Fruit fly (Drosophila melanogaster) whole organism, embryonic: ENCODE measurements around the gene JMJD5.
A peak's percentile ranks its signal among the peaks of the same experiment; 100 is the strongest.

ENCODE experiments used
- Abd-B ChIP-seq: fragments of 200-800 bp; sonication (Bioruptor generic); optimal IDR thresholded peaks from 2 replicates; lab custom pipeline; 2018; ENCODE audit warnings: missing biosample characterization, mild to moderate bottlenecking, missing genetic modification characterization, moderate library complexity
- Atf-2 ChIP-seq: fragments of 200-800 bp; sonication (Bioruptor generic); optimal IDR thresholded peaks from 2 replicates; lab custom pipeline; 2016; ENCODE audit warnings: missing biosample characterization, missing genetic modification characterization
- B-H1 ChIP-seq: fragments of 200-800 bp; sonication (Bioruptor generic); IDR thresholded peaks from 3 replicates; pipeline ENCODE4 v1.3.6; 2022; ENCODE audit warnings: missing biosample characterization, missing genetic modification characterization
- BEAF-32 ChIP-seq: fragments of 200-800 bp; sonication (Bioruptor generic); optimal IDR thresholded peaks from 3 replicates; lab custom pipeline; 2017; ENCODE audit warnings: missing biosample characterization, missing genetic modification characterization, mild to moderate bottlenecking, moderate library complexity, missing genetic modification reagents
- Bteb2 ChIP-seq: fragments of 200-800 bp; sonication (Bioruptor generic); optimal IDR thresholded peaks from 2 replicates; lab custom pipeline; 2016; ENCODE audit warnings: missing biosample characterization, missing genetic modification characterization
- CG11504 ChIP-seq: fragments of 200-800 bp; sonication (Bioruptor generic); optimal IDR thresholded peaks from 3 replicates; lab custom pipeline; 2019; ENCODE audit warnings: missing biosample characterization, mild to moderate bottlenecking, missing genetic modification characterization, moderate library complexity
- CG11723 ChIP-seq: fragments of 200-800 bp; sonication (Bioruptor generic); optimal IDR thresholded peaks from 2 replicates; lab custom pipeline; 2017; ENCODE audit warnings: missing biosample characterization, mild to moderate bottlenecking, missing genetic modification characterization
- CG12219 ChIP-seq: fragments of 200-800 bp; sonication (Bioruptor generic); optimal IDR thresholded peaks from 3 replicates; lab custom pipeline; 2018; ENCODE audit warnings: missing biosample characterization, mild to moderate bottlenecking, missing genetic modification characterization
- CG1233 ChIP-seq: fragments of 200-800 bp; sonication (Bioruptor generic); optimal IDR thresholded peaks from 4 replicates; lab custom pipeline; 2018; ENCODE audit warnings: missing biosample characterization, mild to moderate bottlenecking, missing genetic modification characterization
- CG12659 ChIP-seq: fragments of 200-800 bp; sonication (Bioruptor generic); optimal IDR thresholded peaks from 3 replicates; lab custom pipeline; 2017; ENCODE audit warnings: mild to moderate bottlenecking, missing biosample characterization, missing genetic modification reagents, missing genetic modification characterization
- CG13894 ChIP-seq: fragments of 200-800 bp; sonication (Bioruptor generic); optimal IDR thresholded peaks from 3 replicates; lab custom pipeline; 2018; ENCODE audit warnings: missing biosample characterization, mild to moderate bottlenecking, missing genetic modification characterization, moderate library complexity
- CG14050 ChIP-seq: fragments of 200-800 bp; sonication (Bioruptor generic); IDR thresholded peaks from 3 replicates; pipeline ENCODE4 v1.3.6; 2022; ENCODE audit warnings: missing biosample characterization, missing genetic modification characterization
- CG16779 ChIP-seq: fragments of 200-800 bp; sonication (Bioruptor generic); IDR thresholded peaks from 2 replicates; pipeline ENCODE4 v1.3.6; 2022; ENCODE audit warnings: missing biosample characterization, missing genetic modification characterization
- CG16813 ChIP-seq: fragments of 200-800 bp; sonication (Bioruptor generic); IDR thresholded peaks from 3 replicates; pipeline ENCODE4 v1.3.6; 2022; ENCODE audit warnings: missing biosample characterization, missing genetic modification characterization; ENCODE audit not compliant: partially characterized antibody
- CG17186 ChIP-seq: fragments of 200-800 bp; sonication (Bioruptor generic); optimal IDR thresholded peaks from 3 replicates; lab custom pipeline; 2017; ENCODE audit warnings: missing biosample characterization, missing genetic modification reagents, missing genetic modification characterization
- CG31441 ChIP-seq: fragments of 200-800 bp; sonication (Bioruptor generic); IDR thresholded peaks from 2 replicates; pipeline ENCODE4 v1.3.6; 2022; ENCODE audit warnings: missing biosample characterization, missing genetic modification characterization
- CG3847 ChIP-seq: fragments of 200-800 bp; sonication (Bioruptor generic); IDR thresholded peaks from 2 replicates; pipeline ENCODE4 v1.3.6; 2022; ENCODE audit warnings: missing biosample characterization, missing genetic modification characterization
- CG6254 ChIP-seq: fragments of 200-800 bp; sonication (Bioruptor generic); optimal IDR thresholded peaks from 3 replicates; lab custom pipeline; 2017; ENCODE audit warnings: mild to moderate bottlenecking, missing biosample characterization, missing genetic modification reagents, missing genetic modification characterization
- CG6791 ChIP-seq: fragments of 200-800 bp; sonication (Bioruptor generic); IDR thresholded peaks from 3 replicates; pipeline ENCODE4 v1.3.6; 2022; ENCODE audit warnings: missing biosample characterization, missing genetic modification characterization; ENCODE audit not compliant: partially characterized antibody
- CG6813 ChIP-seq: fragments of 200-800 bp; sonication (Bioruptor generic); optimal IDR thresholded peaks from 2 replicates; lab custom pipeline; 2017; ENCODE audit warnings: missing biosample characterization, missing genetic modification characterization, mild to moderate bottlenecking, moderate library complexity, missing genetic modification reagents
- CG7372 ChIP-seq: fragments of 200-800 bp; sonication (Bioruptor generic); IDR thresholded peaks from 2 replicates; pipeline ENCODE4 v1.3.6; 2022; ENCODE audit warnings: missing biosample characterization, missing genetic modification characterization
- CG8281 ChIP-seq: fragments of 200-800 bp; sonication (Bioruptor generic); optimal IDR thresholded peaks from 2 replicates; lab custom pipeline; 2018; ENCODE audit warnings: missing biosample characterization, mild to moderate bottlenecking, missing genetic modification characterization, moderate library complexity
- CG8290 ChIP-seq, 3 experiments: fragments of 200-800 bp; sonication (Bioruptor generic); optimal IDR thresholded peaks; 2 replicates each; lab custom pipeline; 2016 to 2019; ENCODE audit warnings: missing biosample characterization in 3 of 3, missing genetic modification characterization in 3 of 3, mild to moderate bottlenecking in 2 of 3, moderate library complexity in 1 of 3
- ERR ChIP-seq: fragments of 200-800 bp; sonication (Bioruptor generic); optimal IDR thresholded peaks from 2 replicates; lab custom pipeline; 2016; ENCODE audit warnings: missing biosample characterization, missing genetic modification characterization
- Elba2 ChIP-seq: fragments of 200-800 bp; sonication (Bioruptor generic); optimal IDR thresholded peaks from 3 replicates; lab custom pipeline; 2016; ENCODE audit warnings: missing biosample characterization, missing genetic modification characterization
- Gsc ChIP-seq: fragments of 200-800 bp; sonication (Bioruptor generic); IDR thresholded peaks from 2 replicates; pipeline ENCODE4 v1.3.6; 2022; ENCODE audit warnings: missing biosample characterization, missing genetic modification characterization
- Kr ChIP-seq: fragments of 200-800 bp; sonication (Bioruptor generic); optimal IDR thresholded peaks from 2 replicates; lab custom pipeline; 2017; ENCODE audit warnings: missing biosample characterization, mild to moderate bottlenecking, missing genetic modification characterization
- Meics ChIP-seq: fragments of 200-800 bp; sonication (Bioruptor generic); optimal IDR thresholded peaks from 2 replicates; lab custom pipeline; 2017; ENCODE audit warnings: missing biosample characterization, mild to moderate bottlenecking, missing genetic modification characterization
- Mrtf ChIP-seq: fragments of 200-800 bp; sonication (Bioruptor generic); IDR thresholded peaks from 3 replicates; pipeline ENCODE4 v1.3.6; 2022; ENCODE audit warnings: missing biosample characterization, missing genetic modification characterization
- Ptx1 ChIP-seq: fragments of 200-800 bp; sonication (Bioruptor generic); IDR thresholded peaks from 2 replicates; pipeline ENCODE4 v1.3.6; 2022; ENCODE audit warnings: missing biosample characterization, missing genetic modification characterization
- Sox100B ChIP-seq: fragments of 200-800 bp; sonication (Bioruptor generic); optimal IDR thresholded peaks from 3 replicates; lab custom pipeline; 2018; ENCODE audit warnings: missing biosample characterization, mild to moderate bottlenecking, missing genetic modification characterization
- Spps ChIP-seq: fragments of 200-800 bp; sonication (Bioruptor generic); optimal IDR thresholded peaks from 2 replicates; lab custom pipeline; 2018; ENCODE audit warnings: missing biosample characterization, mild to moderate bottlenecking, missing genetic modification characterization
- Sry-β ChIP-seq: fragments of 200-800 bp; sonication (Bioruptor generic); optimal IDR thresholded peaks from 2 replicates; lab custom pipeline; 2018; ENCODE audit warnings: missing biosample characterization, mild to moderate bottlenecking, missing genetic modification characterization, moderate library complexity
- Usf ChIP-seq: fragments of 200-800 bp; sonication (Bioruptor generic); optimal IDR thresholded peaks from 2 replicates; lab custom pipeline; 2017; ENCODE audit warnings: missing genotype, missing biosample characterization, missing genetic modification characterization
- abd-A ChIP-seq: fragments of 200-800 bp; sonication (Bioruptor generic); optimal IDR thresholded peaks from 3 replicates; lab custom pipeline; 2019; ENCODE audit warnings: missing biosample characterization, mild to moderate bottlenecking, missing genetic modification characterization, moderate library complexity
- bsh ChIP-seq, 2 experiments: fragments of 200-800 bp; sonication (Bioruptor generic); optimal IDR thresholded peaks; 2 replicates each; lab custom pipeline; 2017 to 2018; ENCODE audit warnings: mild to moderate bottlenecking in 2 of 2, missing biosample characterization in 2 of 2, missing genetic modification characterization in 2 of 2, moderate library complexity in 1 of 2
- caup ChIP-seq: fragments of 200-800 bp; sonication (Bioruptor generic); optimal IDR thresholded peaks from 3 replicates; lab custom pipeline; 2017; ENCODE audit warnings: missing biosample characterization, mild to moderate bottlenecking, missing genetic modification characterization, moderate library complexity; ENCODE audit not compliant: severe bottlenecking
- croc ChIP-seq: fragments of 200-800 bp; sonication (Bioruptor generic); conservative IDR thresholded peaks from 3 replicates; pipeline ENCODE4 v1.3.6; 2022; ENCODE audit warnings: missing biosample characterization, missing genetic modification characterization
- crol ChIP-seq: fragments of 200-800 bp; sonication (Bioruptor generic); IDR thresholded peaks from 2 replicates; pipeline ENCODE4 v1.3.6; 2022; ENCODE audit warnings: missing biosample characterization, missing genetic modification characterization
- exex ChIP-seq: fragments of 200-800 bp; sonication (Bioruptor generic); optimal IDR thresholded peaks from 4 replicates; lab custom pipeline; 2018; ENCODE audit warnings: missing biosample characterization, mild to moderate bottlenecking, missing genetic modification characterization, moderate library complexity
- fd3F ChIP-seq: fragments of 200-800 bp; sonication (Bioruptor generic); optimal IDR thresholded peaks from 2 replicates; lab custom pipeline; 2018; ENCODE audit warnings: missing biosample characterization, mild to moderate bottlenecking, missing genetic modification characterization, moderate library complexity
- fru ChIP-seq: fragments of >200 bp; optimal IDR thresholded peaks from 2 replicates; lab custom pipeline; 2017
- hbn ChIP-seq: fragments of 200-800 bp; sonication (Bioruptor generic); IDR thresholded peaks from 2 replicates; pipeline ENCODE4 v1.3.6; 2022; ENCODE audit warnings: missing biosample characterization, missing genetic modification characterization; ENCODE audit not compliant: partially characterized antibody
- kni ChIP-seq: fragments of 200-800 bp; sonication (Bioruptor generic); optimal IDR thresholded peaks from 3 replicates; lab custom pipeline; 2017; ENCODE audit warnings: mild to moderate bottlenecking, missing biosample characterization, missing genetic modification reagents, missing genetic modification characterization
- lmd ChIP-seq: fragments of 200-800 bp; sonication (Bioruptor generic); IDR thresholded peaks from 2 replicates; pipeline ENCODE4 v1.3.6; 2022; ENCODE audit warnings: missing biosample characterization, missing genetic modification characterization
- phol ChIP-seq: fragments of 200-800 bp; sonication (Bioruptor generic); optimal IDR thresholded peaks from 3 replicates; lab custom pipeline; 2018; ENCODE audit warnings: missing biosample characterization, mild to moderate bottlenecking, missing genetic modification characterization, moderate library complexity
- row ChIP-seq: fragments of 200-800 bp; sonication (Bioruptor generic); IDR thresholded peaks from 3 replicates; pipeline ENCODE4 v1.3.6; 2022; ENCODE audit warnings: missing biosample characterization, missing genetic modification characterization
- sima ChIP-seq: fragments of 200-800 bp; sonication (Bioruptor generic); optimal IDR thresholded peaks from 2 replicates; lab custom pipeline; 2016; ENCODE audit warnings: missing biosample characterization, missing genetic modification characterization
- sr ChIP-seq: fragments of 200-800 bp; sonication (Bioruptor generic); IDR thresholded peaks from 3 replicates; pipeline ENCODE4 v1.3.6; 2022; ENCODE audit warnings: missing biosample characterization, missing genetic modification characterization
- zf30C ChIP-seq: fragments of 200-800 bp; sonication (Bioruptor generic); optimal IDR thresholded peaks from 3 replicates; lab custom pipeline; 2018; ENCODE audit warnings: missing biosample characterization, mild to moderate bottlenecking, missing genetic modification characterization

JMJD5 gene

DNA sequence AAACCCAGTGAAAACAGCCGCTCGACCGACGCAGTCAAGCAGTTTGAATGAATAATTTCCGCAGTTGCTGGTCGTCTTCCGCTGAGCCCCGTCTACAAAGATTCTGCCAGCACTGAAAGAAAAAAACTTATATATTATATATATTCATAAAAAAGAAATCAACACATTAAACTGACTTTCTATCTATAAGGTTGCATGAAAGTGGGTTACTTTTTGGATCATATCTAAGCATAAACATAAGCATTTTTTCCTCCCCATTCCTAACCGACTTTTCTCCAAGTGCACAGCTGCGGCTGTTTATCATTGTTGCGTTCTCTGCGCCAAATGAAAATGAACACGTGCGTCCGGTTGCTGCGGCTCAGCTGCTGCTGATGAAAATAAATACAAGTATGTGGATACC lies 20.8 kb downstream of the JMJD5 start (continued):
- TF ChIP-seq sima (GFP tag; lab: Kevin White, UChicago) (no peak), lmd (peak; percentile 80), Mrtf (GFP tag; lab: Robert Waterston, UW) (peak; percentile 76; the same call in 2 of the 3 replicates), hbn (GFP tag; lab: Robert Waterston, UW) (no peak), fru (lab: Kevin White, UChicago) (no peak), kni (GFP tag; lab: Kevin White, UChicago) (no peak), CG13894 (no peak), CG6813 (GFP tag; lab: Kevin White, UChicago) (peak; percentile 66), Meics (GFP tag; lab: Kevin White, UChicago) (peak; percentile 73), Kr (GFP tag; lab: Kevin White, UChicago) (no peak), sr (GFP tag; lab: Robert Waterston, UW) (no peak), row (GFP tag; lab: Robert Waterston, UW) (peak; percentile 78), Ptx1 (GFP tag; lab: Robert Waterston, UW) (peak; percentile 79), Spps (tag; lab: Kevin White, UChicago) (peak; percentile 30), crol (GFP tag; lab: Robert Waterston, UW) (no peak), abd-A (no peak), CG3847 (GFP tag; lab: Robert Waterston, UW) (peak; percentile 67; the same call in 1 of the 2 replicates), caup (peak; percentile 13), zf30C (GFP tag; lab: Kevin White, UChicago) (peak; percentile 28), CG12219 (GFP tag; lab: Kevin White, UChicago) (peak; percentile 61), CG8281 (tag; lab: Kevin White, UChicago) (no peak), CG16779 (GFP tag; lab: Robert Waterston, UW) (no peak), Usf (GFP tag; lab: Kevin White, UChicago) (no peak), CG6791 (no peak), CG1233 (peak; percentile 50), ERR (GFP tag; lab: Kevin White, UChicago) (no peak), phol (peak; percentile 78), Atf-2 (no peak), CG7372 (GFP tag; lab: Robert Waterston, UW) (no peak; the same call in 1 of the 2 replicates), CG17186 (GFP tag; lab: Kevin White, UChicago) (no peak), CG8290 (GFP tag; optimal IDR thresholded peaks at IDR 0.05; lab: Kevin White, UChicago) (no peak), CG8290 (tag; optimal IDR thresholded peaks at IDR 0.05; lab: Kevin White, UChicago) (peak in 1 of 2 experiments; percentile 39), Sox100B (GFP tag; lab: Kevin White, UChicago) (peak; percentile 78), Bteb2 (GFP tag; lab: Kevin White, UChicago) (no peak), CG11504 (tag; lab: Kevin White, UChicago) (peak; percentile 88), CG31441 (peak; percentile 86), fd3F (GFP tag; lab: Kevin White, UChicago) (peak; percentile 30), BEAF-32 (GFP tag; lab: Kevin White, UChicago) (no peak), Abd-B (GFP tag; lab: Kevin White, UChicago) (peak; percentile 55), bsh (GFP tag; optimal IDR thresholded peaks at IDR 0.05; lab: Kevin White, UChicago) (peak; percentile 68 to 80), Gsc (GFP tag; lab: Robert Waterston, UW) (peak; percentile 57; the same call in 1 of the 2 replicates), exex (no peak), CG12659 (peak; percentile 58), CG16813 (GFP tag; lab: Robert Waterston, UW) (no peak), CG11723 (GFP tag; lab: Kevin White, UChicago) (peak; percentile 46), Sry-β (no peak), B-H1 (peak; percentile 65; the same call in 2 of the 3 replicates), CG6254 (GFP tag; lab: Kevin White, UChicago) (peak; percentile 44), croc (GFP tag; lab: Robert Waterston, UW) (peak; percentile 66), CG14050 (GFP tag; lab: Robert Waterston, UW) (peak; percentile 65), Elba2 (GFP tag; lab: Kevin White, UChicago) (no peak)
